Fruit fly (Drosophila melanogaster) whole organism, embryonic: ENCODE results near the gene Kr-h2.

ENCODE experiments used
- Adf1 ChIP-seq: fragments of 200-800 bp; sonication (Bioruptor generic); IDR thresholded peaks from 2 replicates; pipeline ENCODE4 v1.3.6; 2022; ENCODE audit warnings: missing biosample characterization, missing genetic modification characterization
- BEAF-32 ChIP-seq: fragments of 200-800 bp; sonication (Bioruptor generic); optimal IDR thresholded peaks from 3 replicates; lab custom pipeline; 2017; ENCODE audit warnings: missing biosample characterization, missing genetic modification characterization, mild to moderate bottlenecking, moderate library complexity, missing genetic modification reagents
- Bgb ChIP-seq: fragments of 200-800 bp; sonication (Bioruptor generic); IDR thresholded peaks from 2 replicates; pipeline ENCODE4 v1.3.6; 2022; ENCODE audit warnings: missing biosample characterization, missing genetic modification characterization; ENCODE audit not compliant: partially characterized antibody
- CG10209 ChIP-seq: fragments of 200-800 bp; sonication (Bioruptor generic); optimal IDR thresholded peaks from 3 replicates; lab custom pipeline; 2017; ENCODE audit warnings: missing biosample characterization, mild to moderate bottlenecking, missing genetic modification characterization, missing genetic modification reagents
- CG1233 ChIP-seq: fragments of 200-800 bp; sonication (Bioruptor generic); optimal IDR thresholded peaks from 4 replicates; lab custom pipeline; 2018; ENCODE audit warnings: missing biosample characterization, mild to moderate bottlenecking, missing genetic modification characterization
- CG12391 ChIP-seq: fragments of 200-800 bp; sonication (Bioruptor generic); optimal IDR thresholded peaks from 3 replicates; lab custom pipeline; 2018; ENCODE audit warnings: missing biosample characterization, mild to moderate bottlenecking, missing genetic modification characterization, moderate library complexity
- CG13624 ChIP-seq: fragments of 200-800 bp; sonication (Bioruptor generic); optimal IDR thresholded peaks from 2 replicates; lab custom pipeline; 2016; ENCODE audit warnings: missing biosample characterization, missing genetic modification characterization
- CG14667 ChIP-seq: fragments of 200-800 bp; sonication (Bioruptor generic); IDR thresholded peaks from 2 replicates; pipeline ENCODE4 v1.3.6; 2022; ENCODE audit warnings: missing biosample characterization, missing genetic modification characterization
- CG15696 ChIP-seq: fragments of 200-800 bp; sonication (Bioruptor generic); optimal IDR thresholded peaks from 2 replicates; lab custom pipeline; 2019; ENCODE audit warnings: missing biosample characterization, mild to moderate bottlenecking, missing genetic modification characterization, moderate library complexity
- CG1603 ChIP-seq: fragments of 200-800 bp; sonication (Bioruptor generic); optimal IDR thresholded peaks from 2 replicates; lab custom pipeline; 2019; ENCODE audit warnings: missing biosample characterization, mild to moderate bottlenecking, missing genetic modification characterization, moderate library complexity
- CG17612 ChIP-seq: fragments of 200-800 bp; sonication (Bioruptor generic); IDR thresholded peaks from 2 replicates; pipeline ENCODE4 v1.3.6; 2022; ENCODE audit warnings: missing biosample characterization, missing genetic modification characterization
- CG2120 ChIP-seq: fragments of 200-800 bp; sonication (Bioruptor generic); optimal IDR thresholded peaks from 3 replicates; lab custom pipeline; 2016; ENCODE audit warnings: missing biosample characterization, missing genetic modification characterization
- CG2199 ChIP-seq: fragments of 200-800 bp; sonication (Bioruptor generic); IDR thresholded peaks from 3 replicates; pipeline ENCODE4 v1.3.6; 2022; ENCODE audit warnings: missing biosample characterization, missing genetic modification characterization
- CG34376 ChIP-seq: fragments of 200-800 bp; sonication (Bioruptor generic); optimal IDR thresholded peaks from 2 replicates; lab custom pipeline; 2018; ENCODE audit warnings: missing biosample characterization, mild to moderate bottlenecking, missing genetic modification characterization
- CG34422 ChIP-seq: fragments of 200-800 bp; sonication (Bioruptor generic); IDR thresholded peaks from 3 replicates; pipeline ENCODE4 v1.3.6; 2022; ENCODE audit warnings: missing biosample characterization, missing genetic modification characterization
- CG3847 ChIP-seq: fragments of 200-800 bp; sonication (Bioruptor generic); IDR thresholded peaks from 2 replicates; pipeline ENCODE4 v1.3.6; 2022; ENCODE audit warnings: missing biosample characterization, missing genetic modification characterization
- CG7372 ChIP-seq: fragments of 200-800 bp; sonication (Bioruptor generic); IDR thresholded peaks from 2 replicates; pipeline ENCODE4 v1.3.6; 2022; ENCODE audit warnings: missing biosample characterization, missing genetic modification characterization
- CG8281 ChIP-seq: fragments of 200-800 bp; sonication (Bioruptor generic); optimal IDR thresholded peaks from 2 replicates; lab custom pipeline; 2018; ENCODE audit warnings: missing biosample characterization, mild to moderate bottlenecking, missing genetic modification characterization, moderate library complexity
- CG8478 ChIP-seq: fragments of >200 bp; optimal IDR thresholded peaks from 2 replicates; lab custom pipeline; 2018
- CG9797 ChIP-seq: fragments of 200-800 bp; sonication (Bioruptor generic); optimal IDR thresholded peaks from 3 replicates; lab custom pipeline; 2018; ENCODE audit warnings: missing biosample characterization, mild to moderate bottlenecking, missing genetic modification characterization
- Dll ChIP-seq: fragments of 200-800 bp; sonication (Bioruptor generic); IDR thresholded peaks from 4 replicates; pipeline ENCODE4 v1.3.6; 2022; ENCODE audit warnings: missing biosample characterization, missing genetic modification characterization; ENCODE audit not compliant: partially characterized antibody
- E2f1 ChIP-seq: fragments of 200-800 bp; sonication (Bioruptor generic); IDR thresholded peaks from 2 replicates; pipeline ENCODE4 v1.3.6; 2022; ENCODE audit warnings: missing biosample characterization, missing genetic modification characterization
- Fer3 ChIP-seq: fragments of 200-800 bp; sonication (Bioruptor generic); optimal IDR thresholded peaks from 2 replicates; lab custom pipeline; 2018; ENCODE audit warnings: missing biosample characterization, mild to moderate bottlenecking, missing genetic modification characterization, moderate library complexity
- Meics ChIP-seq: fragments of 200-800 bp; sonication (Bioruptor generic); optimal IDR thresholded peaks from 2 replicates; lab custom pipeline; 2017; ENCODE audit warnings: missing biosample characterization, mild to moderate bottlenecking, missing genetic modification characterization
- NfI ChIP-seq: fragments of 200-800 bp; sonication (Bioruptor generic); optimal IDR thresholded peaks from 3 replicates; lab custom pipeline; 2018; ENCODE audit warnings: missing biosample characterization, mild to moderate bottlenecking, missing genetic modification characterization, moderate library complexity
- Opbp ChIP-seq: fragments of 200-800 bp; sonication (Bioruptor generic); IDR thresholded peaks from 3 replicates; pipeline ENCODE4 v1.3.6; 2022; ENCODE audit warnings: missing biosample characterization, missing genetic modification characterization; ENCODE audit not compliant: partially characterized antibody
- Sin3A ChIP-seq: fragments of >200 bp; optimal IDR thresholded peaks from 2 replicates; lab custom pipeline; 2018
- Xbp1 ChIP-seq: fragments of 200-800 bp; sonication (Bioruptor generic); optimal IDR thresholded peaks from 3 replicates; lab custom pipeline; 2016; ENCODE audit warnings: missing biosample characterization, mild to moderate bottlenecking, missing genetic modification characterization
- ara ChIP-seq: fragments of 200-800 bp; sonication (Bioruptor generic); IDR thresholded peaks from 2 replicates; pipeline ENCODE4 v1.3.6; 2022; ENCODE audit warnings: missing biosample characterization, missing genetic modification characterization
- caup ChIP-seq: fragments of 200-800 bp; sonication (Bioruptor generic); optimal IDR thresholded peaks from 3 replicates; lab custom pipeline; 2017; ENCODE audit warnings: missing biosample characterization, mild to moderate bottlenecking, missing genetic modification characterization, moderate library complexity; ENCODE audit not compliant: severe bottlenecking
- chif ChIP-seq, 2 experiments: fragments of 200-800 bp; sonication (Bioruptor generic); optimal IDR thresholded peaks; 3 replicates each; lab custom pipeline; 2016; ENCODE audit warnings: missing biosample characterization in 2 of 2, missing genetic modification characterization in 2 of 2
- cwo ChIP-seq: fragments of 200-800 bp; sonication (Bioruptor generic); optimal IDR thresholded peaks from 3 replicates; lab custom pipeline; 2017; ENCODE audit warnings: missing biosample characterization, missing genetic modification characterization, mild to moderate bottlenecking, moderate library complexity, missing genetic modification reagents
- dm ChIP-seq: fragments of 200-800 bp; sonication (Bioruptor generic); optimal IDR thresholded peaks from 3 replicates; lab custom pipeline; 2016; ENCODE audit warnings: missing biosample characterization, missing genetic modification characterization
- ind ChIP-seq: fragments of 200-800 bp; sonication (Bioruptor generic); optimal IDR thresholded peaks from 3 replicates; lab custom pipeline; 2016; ENCODE audit warnings: missing biosample characterization, missing genetic modification characterization
- knrl ChIP-seq: fragments of 200-800 bp; sonication (Bioruptor generic); IDR thresholded peaks from 3 replicates; pipeline ENCODE4 v1.3.6; 2022; ENCODE audit warnings: missing biosample characterization, missing genetic modification characterization; ENCODE audit not compliant: partially characterized antibody
- lab ChIP-seq: fragments of 200-800 bp; sonication (Bioruptor generic); optimal IDR thresholded peaks from 3 replicates; lab custom pipeline; 2017; ENCODE audit warnings: missing biosample characterization, missing genetic modification characterization, mild to moderate bottlenecking, moderate library complexity, missing genetic modification reagents
- lmd ChIP-seq: fragments of 200-800 bp; sonication (Bioruptor generic); IDR thresholded peaks from 2 replicates; pipeline ENCODE4 v1.3.6; 2022; ENCODE audit warnings: missing biosample characterization, missing genetic modification characterization
- mam ChIP-seq: fragments of 200-800 bp; sonication (Bioruptor generic); optimal IDR thresholded peaks from 3 replicates; lab custom pipeline; 2016; ENCODE audit warnings: missing biosample characterization, missing genetic modification characterization
- phol ChIP-seq: fragments of 200-800 bp; sonication (Bioruptor generic); optimal IDR thresholded peaks from 3 replicates; lab custom pipeline; 2018; ENCODE audit warnings: missing biosample characterization, mild to moderate bottlenecking, missing genetic modification characterization, moderate library complexity
- prd ChIP-seq, 3 experiments: fragments of >200 bp in 2 of 3; fragments of 200-800 bp in 1 of 3; sonication (Bioruptor generic) in 1 of 3; optimal IDR thresholded peaks in 2 of 3; IDR thresholded peaks in 1 of 3; 2 replicates in 2 of 3; 3 replicates in 1 of 3; pipeline versions ENCODE4 v1.3.6 to Lab custom; 2017 to 2022; ENCODE audit warnings: missing biosample characterization in 1 of 3, missing genetic modification characterization in 1 of 3
- sc ChIP-seq, 3 experiments: fragments of >200 bp in 2 of 3; fragments of 200-800 bp in 1 of 3; sonication (Bioruptor generic) in 1 of 3; optimal IDR thresholded peaks; 2 replicates in 2 of 3; 3 replicates in 1 of 3; lab custom pipeline; 2017; ENCODE audit warnings: mild to moderate bottlenecking in 1 of 3, missing biosample characterization in 1 of 3, missing genetic modification characterization in 1 of 3, missing genetic modification reagents in 1 of 3
- sens ChIP-seq: fragments of 200-800 bp; sonication (Bioruptor generic); peaks from one replicate; lab custom pipeline; 2016; ENCODE audit warnings: missing biosample characterization, missing genetic modification characterization
- sob ChIP-seq: fragments of 200-800 bp; sonication (Bioruptor generic); IDR thresholded peaks from 2 replicates; pipeline ENCODE4 v1.3.6; 2022; ENCODE audit warnings: missing biosample characterization, missing genetic modification characterization
- sr ChIP-seq: fragments of 200-800 bp; sonication (Bioruptor generic); IDR thresholded peaks from 3 replicates; pipeline ENCODE4 v1.3.6; 2022; ENCODE audit warnings: missing biosample characterization, missing genetic modification characterization
- tna ChIP-seq: fragments of 200-800 bp; sonication (Bioruptor generic); IDR thresholded peaks from 2 replicates; pipeline ENCODE4 v1.3.6; 2022; ENCODE audit warnings: missing biosample characterization, missing genetic modification characterization; ENCODE audit not compliant: partially characterized antibody
- trem ChIP-seq: fragments of 200-800 bp; optimal IDR thresholded peaks from 3 replicates; lab custom pipeline; 2019; ENCODE audit warnings: missing biosample characterization, mild to moderate bottlenecking, missing genetic modification characterization, moderate library complexity
- zfh2 ChIP-seq: fragments of 200-800 bp; sonication (Bioruptor generic); optimal IDR thresholded peaks from 2 replicates; lab custom pipeline; 2016; ENCODE audit warnings: missing biosample characterization, missing genetic modification characterization

Gene Kr-h2

dm6 chr2L:6047528-6048160 is 23.1 kb upstream of the Kr-h2 start, which contains the start of gene IPIP (continued):
- peak; percentile 56; the same call in 1 of the 3 replicates for TF ChIP-seq CG2199 (GFP tag; lab: Robert Waterston, UW)
- TF ChIP-seq knrl (GFP tag; lab: Robert Waterston, UW), result peak; percentile 83
- peak; percentile 25 for TF ChIP-seq sens (GFP tag; lab: Kevin White, UChicago)
- TF ChIP-seq trem (tag; lab: Kevin White, UChicago), result peak; percentile 36
- peak; percentile 12 for TF ChIP-seq CG12391
- TF ChIP-seq sr (GFP tag; lab: Robert Waterston, UW), result 0 out of 3 replicates have a peak, but pooled peaks have one; percentile 3
- TF ChIP-seq CG34422 (GFP tag; lab: Robert Waterston, UW), result peak; percentile 67; the same call in 1 of the 3 replicates
- TF ChIP-seq mam (GFP tag; lab: Kevin White, UChicago), result peak; percentile 52
- TF ChIP-seq phol (tag; lab: Kevin White, UChicago), result peak; percentile 39
- TF ChIP-seq CG8281 (tag; lab: Kevin White, UChicago), result no peak
- no peak for TF ChIP-seq Fer3 (tag; lab: Kevin White, UChicago)
- peak; percentile 86 for TF ChIP-seq BEAF-32 (GFP tag; lab: Kevin White, UChicago)
- peak; percentile 60 for TF ChIP-seq lab (GFP tag; lab: Kevin White, UChicago)
- TF ChIP-seq CG10209, result peak; percentile 48
- peak; percentile 57 for TF ChIP-seq CG9797 (GFP tag; lab: Kevin White, UChicago)
- TF ChIP-seq ara (GFP tag; lab: Robert Waterston, UW), result peak; percentile 32; the same call in 1 of the 2 replicates
- peak; percentile 88 for TF ChIP-seq Opbp (GFP tag; lab: Robert Waterston, UW)
- peak; percentile 74; the same call in 3 of the 4 replicates for TF ChIP-seq Dll (GFP tag; lab: Robert Waterston, UW)
- TF ChIP-seq ind (GFP tag; lab: Kevin White, UChicago), result peak; percentile 12
- TF ChIP-seq CG13624 (GFP tag; lab: Kevin White, UChicago), result peak; percentile 28
- peak; percentile 47 for TF ChIP-seq Xbp1 (GFP tag; lab: Kevin White, UChicago)
- peak; percentile 53 for TF ChIP-seq CG1233 (GFP tag; lab: Kevin White, UChicago)
- peak; percentile 33; the same call in 1 of the 2 replicates for TF ChIP-seq Adf1 (GFP tag; lab: Robert Waterston, UW)
- no peak for TF ChIP-seq sc (optimal IDR thresholded peaks at IDR 0.05; lab: Kevin White, UChicago)
- no peak for TF ChIP-seq sc (GFP tag; optimal IDR thresholded peaks at IDR 0.05; lab: Kevin White, UChicago)
- TF ChIP-seq CG15696, result no peak
- peak; percentile 91 for TF ChIP-seq Bgb (GFP tag; lab: Robert Waterston, UW)
- TF ChIP-seq prd (optimal IDR thresholded peaks at IDR 0.05; lab: Kevin White, UChicago), result no peak
- TF ChIP-seq prd (GFP tag; IDR thresholded peaks at IDR 0.05; lab: Robert Waterston, UW), result peak; percentile 44; the same call in 1 of the 3 replicates
- peak; percentile 70 for TF ChIP-seq CG3847 (GFP tag; lab: Robert Waterston, UW)
- peak; percentile 24 for TF ChIP-seq CG34376
- TF ChIP-seq CG8478 (lab: Kevin White, UChicago), result no peak
- peak; percentile 51 for TF ChIP-seq NfI (GFP tag; lab: Kevin White, UChicago)
- TF ChIP-seq CG7372 (GFP tag; lab: Robert Waterston, UW), result peak; percentile 42; the same call in 1 of the 2 replicates
- TF ChIP-seq Sin3A (lab: Kevin White, UChicago), result peak; percentile 34
- TF ChIP-seq CG17612 (GFP tag; lab: Robert Waterston, UW), result no peak
- TF ChIP-seq chif (GFP tag; optimal IDR thresholded peaks at IDR 0.05; lab: Kevin White, UChicago), result peak in 1 of 2 experiments; percentile 24
- peak; percentile 40 for TF ChIP-seq dm
- TF ChIP-seq zfh2 (GFP tag; lab: Kevin White, UChicago), result peak; percentile 9
- peak; percentile 3 for TF ChIP-seq Meics (GFP tag; lab: Kevin White, UChicago)
- TF ChIP-seq sob, result 0 out of 2 replicates have a peak, but pooled peaks have one; percentile 36
- peak; percentile 2 for TF ChIP-seq cwo (GFP tag; lab: Kevin White, UChicago)
- 0 out of 2 replicates have a peak, but pooled peaks have one; percentile 7 for TF ChIP-seq E2f1 (GFP tag; lab: Robert Waterston, UW)
- TF ChIP-seq CG2120 (GFP tag; lab: Kevin White, UChicago), result peak; percentile 55
- TF ChIP-seq tna (GFP tag; lab: Robert Waterston, UW), result peak; percentile 79
- TF ChIP-seq lmd (GFP tag; lab: Robert Waterston, UW), result peak; percentile 49; the same call in 1 of the 2 replicates
- TF ChIP-seq CG1603, result peak; percentile 66
- TF ChIP-seq CG14667 (GFP tag; lab: Robert Waterston, UW), result peak; percentile 18; the same call in 1 of the 2 replicates
- peak; percentile 53 for TF ChIP-seq caup (GFP tag; lab: Kevin White, UChicago)
